Fruit fly (Drosophila melanogaster): Measurements from ENCODE around the gene Pdp.

dm6 chrX:7706398-7707349 lies 27.8 kb downstream of the Pdp start:
- TF ChIP-seq EcR (GFP tag; optimal IDR thresholded peaks at IDR 0.05) = peak; percentile 77
- peak; percentile 99 for TF ChIP-seq Ets98B (GFP tag; IDR thresholded peaks at IDR 0.05)
- TF ChIP-seq Pif1B (GFP tag; optimal IDR thresholded peaks at IDR 0.05) = peak; percentile 99
- peak; percentile 96 for TF ChIP-seq gl (tag; optimal IDR thresholded peaks at IDR 0.05)
- peak; percentile 96 for TF ChIP-seq fd96Ca (GFP tag; IDR thresholded peaks at IDR 0.05)
- peak; percentile 96 for TF ChIP-seq CG13204 (GFP tag; optimal IDR thresholded peaks at IDR 0.05)
- TF ChIP-seq CG9948 (tag; optimal IDR thresholded peaks at IDR 0.05) = peak; percentile 98
- TF ChIP-seq Pif1A (GFP tag; optimal IDR thresholded peaks at IDR 0.05) = peak; percentile 97
- TF ChIP-seq CG4496 (GFP tag; IDR thresholded peaks at IDR 0.05) = peak; percentile 99
- peak; percentile 96 for TF ChIP-seq rn (GFP tag; IDR thresholded peaks at IDR 0.05)
- TF ChIP-seq CG10348 (GFP tag; IDR thresholded peaks at IDR 0.05) = peak; percentile 93
- TF ChIP-seq CG34367 (tag; optimal IDR thresholded peaks at IDR 0.05) = peak; percentile 98
- TF ChIP-seq CG12605 (GFP tag; IDR thresholded peaks at IDR 0.05) = peak; percentile 98
- peak; percentile 99 for TF ChIP-seq CG15710 (tag; optimal IDR thresholded peaks at IDR 0.05)

All from whole organism, pupa.